Fruit fly (Drosophila melanogaster) whole organism, wandering third instar larva: ENCODE results near the gene RpS10b.

Experiments used
- CG9705 ChIP-seq: fragments of 200-800 bp; sonication (Bioruptor generic); optimal IDR thresholded peaks from 2 replicates; lab custom pipeline; 2018; ENCODE audit warnings: missing biosample characterization, mild to moderate bottlenecking, missing genetic modification characterization
- HLH106 ChIP-seq: fragments of 200-800 bp; optimal IDR thresholded peaks from 3 replicates; lab custom pipeline; 2019; ENCODE audit warnings: missing biosample characterization, mild to moderate bottlenecking, missing genetic modification characterization, moderate library complexity
- dl ChIP-seq, 2 experiments: fragments of 175-275, 200-275 bp in 1 of 2; fragments of 200-275 bp in 1 of 2; sonication (Bioruptor generic); optimal IDR thresholded peaks; lab custom pipeline; 2018; ENCODE audit warnings: mild to moderate bottlenecking in 2 of 2, missing biosample characterization in 2 of 2, missing genetic modification characterization in 2 of 2, moderate library complexity in 2 of 2; ENCODE audit not compliant: partially characterized antibody in 2 of 2, insufficient read depth in 1 of 2
- h ChIP-seq: fragments of 200-800 bp; sonication (Bioruptor generic); optimal IDR thresholded peaks from 3 replicates; lab custom pipeline; 2016; ENCODE audit warnings: missing biosample characterization, mild to moderate bottlenecking, missing genetic modification characterization
- pan ChIP-seq: fragments of >200 bp; optimal IDR thresholded peaks from 2 replicates; lab custom pipeline; 2017
- rgr ChIP-seq: fragments of 200-800 bp; sonication (Bioruptor generic); optimal IDR thresholded peaks from 3 replicates; lab custom pipeline; 2016; ENCODE audit warnings: missing biosample characterization, mild to moderate bottlenecking, missing genetic modification characterization
- usp ChIP-seq: fragments of >200 bp; optimal IDR thresholded peaks from 2 replicates; lab custom pipeline; 2017; ENCODE audit warnings: missing biosample characterization, missing genetic modification characterization

dm6 chrX:19625405-19625804, 27.6 kb downstream of the RpS10b start, which contains the start of gene CG14212:
- no peak for TF ChIP-seq pan
- no peak for TF ChIP-seq usp (GFP tag; lab: Kevin White, UChicago)
- no peak for TF ChIP-seq rgr (GFP tag; lab: Kevin White, UChicago)
- TF ChIP-seq CG9705 (GFP tag; lab: Kevin White, UChicago) = no peak
- TF ChIP-seq dl (GFP tag; optimal IDR thresholded peaks at IDR 0.05; lab: Kevin White, UChicago; ENCODE audit: insufficient read depth in 1 of 2, partially characterized antibody in 2 of 2) = no peak
- TF ChIP-seq h (GFP tag; lab: Kevin White, UChicago) = no peak
- no peak for TF ChIP-seq HLH106 (tag; lab: Kevin White, UChicago)
